Worm (Caenorhabditis elegans): ENCODE results near the gene C50F4.8.

C50F4.8 gene

DNA sequence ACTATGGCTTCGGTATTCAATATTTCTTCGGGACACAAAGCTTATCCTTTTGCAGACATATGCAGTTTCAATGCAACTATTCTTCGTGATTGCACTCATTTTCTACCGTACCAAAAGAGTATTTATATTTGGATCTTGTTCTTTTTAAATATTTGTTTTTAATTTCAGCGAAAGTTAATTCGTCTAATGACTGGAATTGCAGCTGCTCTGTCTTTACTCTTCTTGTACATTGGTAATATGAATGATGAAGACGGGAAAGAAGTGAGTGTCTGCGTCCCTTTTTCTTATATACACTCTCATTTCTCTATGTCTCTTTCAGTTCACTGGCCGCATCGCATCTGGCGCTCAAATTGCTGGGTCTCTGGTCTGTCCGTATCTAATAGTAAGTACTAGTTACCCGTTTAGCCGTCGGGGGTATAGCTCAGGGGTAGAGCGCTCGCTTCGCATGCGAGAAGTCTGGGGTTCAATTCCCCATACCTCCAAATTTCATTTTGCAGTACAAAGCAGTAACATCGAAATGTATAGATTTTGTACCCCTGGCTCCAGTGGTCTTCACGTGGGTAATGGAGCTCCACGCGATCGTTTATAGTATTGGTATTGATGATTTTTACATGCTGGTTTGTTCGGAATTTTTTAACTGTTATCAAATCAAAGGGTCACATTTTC is 15.4 kb downstream of the C50F4.8 start (continued):
- TF ChIP-seq ZK546.5 (tag; optimal IDR thresholded peaks at IDR 0.05) = no peak
- TF ChIP-seq nhr-25 (tag; optimal IDR thresholded peaks at IDR 0.05; ENCODE audit: borderline replicate concordance, insufficient read depth) = peak; percentile 39
- TF ChIP-seq D1046.2 (GFP tag; IDR thresholded peaks at IDR 0.05) = peak; percentile 86
- no peak for TF ChIP-seq nhr-76 (tag; optimal IDR thresholded peaks at IDR 0.05)
- TF ChIP-seq F37D6.2 (tag; optimal IDR thresholded peaks at IDR 0.05) = peak; percentile 35
- TF ChIP-seq daf-16 (GFP tag; optimal IDR thresholded peaks at IDR 0.05) = peak in 1 of 2 experiments; percentile 81
- peak; percentile 51 for TF ChIP-seq daf-16 (tag; optimal IDR thresholded peaks at IDR 0.05)

DNA sequence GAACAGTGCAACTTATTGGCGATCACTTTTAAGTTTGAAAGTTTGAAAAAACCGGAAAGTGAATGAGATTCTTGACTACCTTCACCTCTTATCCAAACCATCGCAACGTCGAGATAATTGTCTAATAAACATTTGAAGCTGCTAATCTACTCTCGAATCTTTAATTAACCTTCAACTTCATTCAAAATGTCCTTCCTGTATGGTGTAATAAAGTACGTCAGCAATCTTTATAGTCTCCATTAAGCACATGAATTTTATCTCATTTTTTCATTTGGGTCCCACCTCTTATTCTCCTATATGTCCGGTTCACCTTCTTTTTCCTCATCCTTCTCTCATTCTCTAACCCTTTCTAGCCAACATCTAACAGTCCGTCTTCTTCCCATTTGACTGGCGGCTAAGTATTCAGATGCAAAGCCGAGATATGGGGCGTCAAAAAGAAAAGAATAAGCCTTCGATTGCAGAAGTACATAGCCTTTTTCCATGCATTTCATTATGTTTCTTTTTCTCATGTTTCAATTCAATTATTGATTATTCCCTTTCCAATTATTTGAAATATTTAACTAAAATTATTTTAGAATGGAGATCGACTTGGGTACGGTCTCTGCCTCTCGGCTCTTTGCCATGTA is 17.7 kb downstream of the C50F4.8 start, which contains the start of gene swt-5:
Gene swt-5 (plus strand): TSS at position 576 of the 626 bp plus-strand sequence.
- no peak for TF ChIP-seq ZK546.5 (tag; optimal IDR thresholded peaks at IDR 0.05)
- TF ChIP-seq ceh-82 (tag; optimal IDR thresholded peaks at IDR 0.05) = no peak
- TF ChIP-seq zip-11 (GFP tag; IDR thresholded peaks at IDR 0.05) = no peak
- no peak for TF ChIP-seq F49E8.2 (tag; optimal IDR thresholded peaks at IDR 0.05; ENCODE audit: borderline replicate concordance)
- no peak for TF ChIP-seq mdt-29 (GFP tag; IDR thresholded peaks at IDR 0.05)
- TF ChIP-seq dmd-9 (GFP tag; IDR thresholded peaks at IDR 0.05) = no peak
- TF ChIP-seq daf-12 (tag; optimal IDR thresholded peaks at IDR 0.05) = no peak
- no peak for TF ChIP-seq pha-4 (GFP tag; IDR thresholded peaks at IDR 0.05)
- no peak for TF ChIP-seq pha-4 (tag; optimal IDR thresholded peaks at IDR 0.05)
- no peak for TF ChIP-seq aly-2 (tag; optimal IDR thresholded peaks at IDR 0.05)
- no peak for TF ChIP-seq daf-16 (GFP tag; optimal IDR thresholded peaks at IDR 0.05)
- no peak for TF ChIP-seq daf-16 (tag; optimal IDR thresholded peaks at IDR 0.05)

DNA sequence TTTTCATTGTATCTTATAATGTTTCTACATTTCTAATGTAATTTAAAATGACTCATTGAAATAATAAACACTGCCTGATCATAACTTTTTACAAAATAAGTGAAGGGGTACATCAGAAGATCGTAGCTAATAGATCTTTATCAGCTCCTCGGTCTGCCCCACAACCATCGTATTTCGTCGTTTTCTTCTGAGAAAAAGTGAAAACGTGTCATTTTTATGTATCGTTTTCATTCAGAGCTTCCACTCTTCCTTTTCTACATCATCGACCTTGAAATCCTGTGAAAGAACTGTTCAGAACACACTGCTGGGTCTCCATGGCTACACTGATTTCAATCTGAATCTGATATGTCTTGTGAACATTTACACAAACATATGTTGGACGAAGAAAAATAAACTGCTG is 19.4 kb downstream of the C50F4.8 start:
- TF ChIP-seq zfp-3 (GFP tag; conservative IDR thresholded peaks at IDR 0.05) (no peak), snpc-1.2 (GFP tag; IDR thresholded peaks at IDR 0.05) (no peak), saeg-2 (GFP tag; IDR thresholded peaks at IDR 0.05) (no peak), nhr-11 (tag; optimal IDR thresholded peaks at IDR 0.05) (no peak), fkh-10 (GFP tag; optimal IDR thresholded peaks at IDR 0.05) (no peak), gei-8 (GFP tag; optimal IDR thresholded peaks at IDR 0.05) (no peak), egl-43 (GFP tag; IDR thresholded peaks at IDR 0.05) (no peak), nhr-28 (tag; optimal IDR thresholded peaks at IDR 0.05) (no peak)

DNA sequence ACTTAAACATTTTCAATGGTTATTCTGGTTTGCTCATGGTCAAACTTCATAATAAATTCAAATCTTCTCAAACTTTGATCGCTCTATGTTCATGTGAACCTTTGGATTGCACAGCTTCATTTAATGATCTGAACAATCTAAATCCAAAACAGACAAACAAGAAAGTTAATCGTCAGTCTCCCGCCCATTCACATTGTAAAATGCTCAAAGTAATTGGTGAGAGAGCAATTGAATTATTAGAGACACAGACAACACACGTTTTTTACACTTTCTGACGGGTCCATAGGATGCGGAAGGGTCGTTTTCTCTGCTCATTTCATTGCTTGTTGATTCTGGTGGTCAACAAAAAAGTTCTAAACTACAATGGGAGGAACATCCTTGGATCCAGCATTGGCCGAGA is 21.9 kb downstream of the C50F4.8 start, which contains the start of gene gsnl-1:
Gene gsnl-1 (plus strand): TSS at position 301 of the 400 bp plus-strand sequence.
- TF ChIP-seq daf-16 (GFP tag; optimal IDR thresholded peaks at IDR 0.05) = peak in 1 of 2 experiments; percentile 37
- no peak for TF ChIP-seq daf-16 (tag; optimal IDR thresholded peaks at IDR 0.05)
- no peak for TF ChIP-seq F44E2.7 (GFP tag; IDR thresholded peaks at IDR 0.05)
- no peak for TF ChIP-seq nhr-111 (GFP tag; optimal IDR thresholded peaks at IDR 0.05)

DNA sequence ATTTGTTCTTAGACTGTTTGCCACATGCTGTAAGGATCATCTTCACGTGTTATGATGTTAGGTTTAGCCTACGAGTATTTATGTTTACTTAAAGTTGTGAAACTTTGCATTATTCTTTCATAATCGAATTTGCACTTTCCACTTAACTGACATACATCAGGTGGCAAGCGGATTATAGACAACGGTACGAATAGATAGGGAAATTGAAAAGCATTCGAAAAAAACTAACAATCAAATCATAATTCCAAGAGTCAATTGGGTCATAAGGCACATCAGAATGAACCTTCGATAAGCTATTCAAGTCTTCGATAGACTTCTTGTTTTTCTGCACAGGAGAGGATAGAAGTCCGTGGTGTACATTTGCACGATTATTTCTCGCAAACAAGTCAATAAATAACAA is 26.2 kb downstream of the C50F4.8 start:
- TF ChIP-seq ceh-28 (tag; optimal IDR thresholded peaks at IDR 0.05) (no peak), fos-1 (tag; optimal IDR thresholded peaks at IDR 0.05) (no peak), dpl-1 (GFP tag; optimal IDR thresholded peaks at IDR 0.05) (no peak), D1046.2 (GFP tag; IDR thresholded peaks at IDR 0.05) (no peak), dve-1 (tag; optimal IDR thresholded peaks at IDR 0.05; ENCODE audit: insufficient read depth) (peak; percentile 56), lin-15B (tag; optimal IDR thresholded peaks at IDR 0.05) (no peak), nhr-28 (tag; optimal IDR thresholded peaks at IDR 0.05) (peak; percentile 26), pqm-1 (tag; optimal IDR thresholded peaks at IDR 0.05) (peak; percentile 19), ceh-32 (tag; optimal IDR thresholded peaks at IDR 0.05; ENCODE audit: poor library complexity) (no peak), snpc-4 (tag; optimal IDR thresholded peaks at IDR 0.05) (no peak), pha-4 (GFP tag; IDR thresholded peaks at IDR 0.05) (no peak), pha-4 (tag; optimal IDR thresholded peaks at IDR 0.05) (no peak), zip-2 (tag; optimal IDR thresholded peaks at IDR 0.05) (no peak), dmd-6 (GFP tag; IDR thresholded peaks at IDR 0.05) (peak; percentile 68), F49E8.2 (tag; optimal IDR thresholded peaks at IDR 0.05; ENCODE audit: borderline replicate concordance) (no peak), lin-38 (GFP tag; IDR thresholded peaks at IDR 0.05) (no peak), daf-16 (GFP tag; optimal IDR thresholded peaks at IDR 0.05) (no peak), daf-16 (tag; optimal IDR thresholded peaks at IDR 0.05) (peak; percentile 26), hlh-11 (tag; optimal IDR thresholded peaks at IDR 0.05) (peak; percentile 35), lin-13 (GFP tag; optimal IDR thresholded peaks at IDR 0.05) (no peak), ceh-20 (GFP tag; IDR thresholded peaks at IDR 0.05) (no peak), nhr-41 (GFP tag; IDR thresholded peaks at IDR 0.05) (no peak), Y48G9A.11 (GFP tag; IDR thresholded peaks at IDR 0.05) (no peak)

All from whole organism, L4 larva.